Worm (Caenorhabditis elegans): ENCODE results near the gene iglr-2.

iglr-2 gene

DNA sequence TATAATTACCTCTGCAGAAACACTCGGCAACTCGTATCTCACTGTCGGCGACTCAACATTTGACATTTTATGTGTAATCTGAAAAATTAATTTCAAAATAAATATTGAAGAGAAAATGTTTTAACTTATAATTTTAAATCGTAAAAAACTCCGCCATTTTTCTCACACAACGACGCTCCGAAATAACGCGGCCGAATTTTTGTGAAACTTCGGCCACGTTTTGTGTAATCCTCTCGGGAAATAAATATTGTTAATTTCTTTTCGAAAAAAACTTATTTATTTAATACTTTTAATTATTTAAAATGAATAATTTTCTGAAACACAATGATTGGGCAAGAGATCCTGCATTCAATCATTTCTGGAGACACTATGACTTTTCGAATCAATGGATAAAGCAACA, 23.8 kb downstream of the iglr-2 start, which contains the start of the genes F10E9.7 and F10E9.5 (continued):
- TF ChIP-seq tbx-7 (tag; optimal IDR thresholded peaks at IDR 0.05) (peak; percentile 81), npax-4 (tag; optimal IDR thresholded peaks at IDR 0.05) (no peak), tbx-2 (tag; optimal IDR thresholded peaks at IDR 0.05) (peak; percentile 82), hlh-13 (GFP tag; optimal IDR thresholded peaks at IDR 0.05) (no peak), nhr-232 (tag; optimal IDR thresholded peaks at IDR 0.05) (no peak), unc-42 (tag; optimal IDR thresholded peaks at IDR 0.05) (peak; percentile 24), ceh-18 (tag; optimal IDR thresholded peaks at IDR 0.05) (peak; percentile 2), pax-1 (tag; optimal IDR thresholded peaks at IDR 0.05) (no peak), odd-2 (tag; optimal IDR thresholded peaks at IDR 0.05) (no peak), sdc-2 (tag; optimal IDR thresholded peaks at IDR 0.05) (no peak), dve-1 (tag; optimal IDR thresholded peaks at IDR 0.05) (no peak), unc-3 (GFP tag; conservative IDR thresholded peaks at IDR 0.05) (no peak), unc-3 (tag; optimal IDR thresholded peaks at IDR 0.05) (peak; percentile 29), pag-3 (tag; optimal IDR thresholded peaks at IDR 0.05; ENCODE audit: borderline replicate concordance) (no peak), ceh-22 (tag; optimal IDR thresholded peaks at IDR 0.05) (no peak), T23F11.4 (GFP tag; optimal IDR thresholded peaks at IDR 0.05) (no peak), C08G9.2 (tag; optimal IDR thresholded peaks at IDR 0.05) (peak; percentile 86), syd-9 (tag; optimal IDR thresholded peaks at IDR 0.05) (no peak), ztf-16 (tag; optimal IDR thresholded peaks at IDR 0.05) (peak; percentile 18), elt-2 (tag; optimal IDR thresholded peaks at IDR 0.05) (peak; percentile 75), ceh-48 (tag; optimal IDR thresholded peaks at IDR 0.05) (no peak), hlh-8 (tag; optimal IDR thresholded peaks at IDR 0.05) (peak; percentile 90), elt-4 (tag; optimal IDR thresholded peaks at IDR 0.05) (no peak), fkh-10 (GFP tag; optimal IDR thresholded peaks at IDR 0.05) (no peak), Y22D7AL.16 (tag; optimal IDR thresholded peaks at IDR 0.05) (no peak), K02D7.2 (tag; optimal IDR thresholded peaks at IDR 0.05) (no peak), eyg-1 (tag; optimal IDR thresholded peaks at IDR 0.05) (no peak), ttx-3 (tag; optimal IDR thresholded peaks at IDR 0.05) (peak; percentile 52), ceh-9 (tag; optimal IDR thresholded peaks at IDR 0.05) (no peak), ceh-34 (tag; optimal IDR thresholded peaks at IDR 0.05) (peak; percentile 49), rnt-1 (tag; optimal IDR thresholded peaks at IDR 0.05) (peak; percentile 12)

- TF ChIP-seq nhr-11 (tag; optimal IDR thresholded peaks at IDR 0.05) (no peak), lim-6 (tag; optimal IDR thresholded peaks at IDR 0.05) (no peak), F13H6.1 (tag; optimal IDR thresholded peaks at IDR 0.05) (no peak), hlh-13 (GFP tag; optimal IDR thresholded peaks at IDR 0.05) (no peak)
Observed at ce11 chrIII:8305816-8306215, 25.3 kb downstream of the iglr-2 start.

- TF ChIP-seq ceh-6 (GFP tag; optimal IDR thresholded peaks at IDR 0.05) (no peak), ceh-31 (tag; optimal IDR thresholded peaks at IDR 0.05) (no peak), unc-3 (GFP tag; conservative IDR thresholded peaks at IDR 0.05) (no peak), unc-3 (tag; optimal IDR thresholded peaks at IDR 0.05) (no peak), ttx-3 (tag; optimal IDR thresholded peaks at IDR 0.05) (no peak), che-1 (tag; optimal IDR thresholded peaks at IDR 0.05) (no peak), pax-1 (tag; optimal IDR thresholded peaks at IDR 0.05) (no peak), pha-4 (tag; optimal IDR thresholded peaks at IDR 0.05) (no peak), unc-86 (tag; optimal IDR thresholded peaks at IDR 0.05) (no peak), elt-4 (tag; optimal IDR thresholded peaks at IDR 0.05) (no peak), dmd-4 (tag; optimal IDR thresholded peaks at IDR 0.05; ENCODE audit: borderline replicate concordance) (no peak), hlh-15 (tag; optimal IDR thresholded peaks at IDR 0.05) (no peak), hlh-13 (GFP tag; optimal IDR thresholded peaks at IDR 0.05) (no peak), hlh-30 (tag; optimal IDR thresholded peaks at IDR 0.05; ENCODE audit: insufficient read depth) (no peak), C38D4.7 (GFP tag; optimal IDR thresholded peaks at IDR 0.05) (no peak), ceh-45 (GFP tag; IDR thresholded peaks at IDR 0.05) (no peak), ref-2 (tag; optimal IDR thresholded peaks at IDR 0.05) (no peak), rnt-1 (tag; optimal IDR thresholded peaks at IDR 0.05) (no peak), pag-3 (tag; optimal IDR thresholded peaks at IDR 0.05; ENCODE audit: borderline replicate concordance) (no peak), ahr-1 (tag; optimal IDR thresholded peaks at IDR 0.05) (no peak)
Observed at ce11 chrIII:8305304-8305703, 25.8 kb downstream of the iglr-2 start.
